Fruit fly (Drosophila melanogaster) whole organism, embryonic: ENCODE measurements around the gene Tm1.

ENCODE experiments used
- CG10366 ChIP-seq: fragments of 200-800 bp; sonication (Bioruptor generic); IDR thresholded peaks from 2 replicates; pipeline ENCODE4 v1.3.6; 2022; ENCODE audit warnings: missing biosample characterization, missing genetic modification characterization
- CG11695 ChIP-seq: fragments of 200-800 bp; sonication (Bioruptor generic); IDR thresholded peaks from 3 replicates; pipeline ENCODE4 v1.3.6; 2022; ENCODE audit warnings: missing biosample characterization, missing genetic modification characterization
- CG12155 ChIP-seq: fragments of 200-800 bp; sonication (Bioruptor generic); optimal IDR thresholded peaks from 3 replicates; lab custom pipeline; 2016; ENCODE audit warnings: missing biosample characterization, missing genetic modification characterization
- CG12236 ChIP-seq: fragments of 200-800 bp; sonication (Bioruptor generic); optimal IDR thresholded peaks from 2 replicates; lab custom pipeline; 2016; ENCODE audit warnings: missing biosample characterization, missing genetic modification characterization
- CG13624 ChIP-seq: fragments of 200-800 bp; sonication (Bioruptor generic); optimal IDR thresholded peaks from 2 replicates; lab custom pipeline; 2016; ENCODE audit warnings: missing biosample characterization, missing genetic modification characterization
- CG14050 ChIP-seq: fragments of 200-800 bp; sonication (Bioruptor generic); IDR thresholded peaks from 3 replicates; pipeline ENCODE4 v1.3.6; 2022; ENCODE audit warnings: missing biosample characterization, missing genetic modification characterization
- CG14860 ChIP-seq: fragments of 200-800 bp; sonication (Bioruptor generic); IDR thresholded peaks from 3 replicates; pipeline ENCODE4 v1.3.6; 2022; ENCODE audit warnings: missing biosample characterization, missing genetic modification characterization; ENCODE audit not compliant: partially characterized antibody
- CG15601 ChIP-seq: fragments of 200-800 bp; sonication (Bioruptor generic); optimal IDR thresholded peaks from 3 replicates; lab custom pipeline; 2019; ENCODE audit warnings: missing biosample characterization, mild to moderate bottlenecking, missing genetic modification characterization, moderate library complexity
- CG18599 ChIP-seq: fragments of 200-800 bp; sonication (Bioruptor generic); optimal IDR thresholded peaks from 3 replicates; lab custom pipeline; 2017; ENCODE audit warnings: missing biosample characterization, missing genetic modification characterization, mild to moderate bottlenecking, moderate library complexity, missing genetic modification reagents
- CG2202 ChIP-seq: fragments of 200-800 bp; sonication (Bioruptor generic); optimal IDR thresholded peaks from 2 replicates; lab custom pipeline; 2018; ENCODE audit warnings: missing biosample characterization, mild to moderate bottlenecking, missing genetic modification characterization
- CG31388 ChIP-seq: fragments of 200-800 bp; sonication (Bioruptor generic); optimal IDR thresholded peaks from 2 replicates; lab custom pipeline; 2016; ENCODE audit warnings: missing biosample characterization, missing genetic modification characterization
- CG31441 ChIP-seq: fragments of 200-800 bp; sonication (Bioruptor generic); IDR thresholded peaks from 2 replicates; pipeline ENCODE4 v1.3.6; 2022; ENCODE audit warnings: missing biosample characterization, missing genetic modification characterization
- CG3726 ChIP-seq: fragments of 200-800 bp; sonication (Bioruptor generic); IDR thresholded peaks from 3 replicates; pipeline ENCODE4, ENCODE4 v1.3.6; 2022; ENCODE audit warnings: missing biosample characterization, missing genetic modification characterization
- CG6175 ChIP-seq: fragments of 200-800 bp; sonication (Bioruptor generic); IDR thresholded peaks from 3 replicates; pipeline ENCODE4 v1.3.6; 2022; ENCODE audit warnings: missing biosample characterization, missing genetic modification characterization
- CG8281 ChIP-seq: fragments of 200-800 bp; sonication (Bioruptor generic); optimal IDR thresholded peaks from 2 replicates; lab custom pipeline; 2018; ENCODE audit warnings: missing biosample characterization, mild to moderate bottlenecking, missing genetic modification characterization, moderate library complexity
- Doc2 ChIP-seq: fragments of 200-800 bp; sonication (Bioruptor generic); IDR thresholded peaks from 2 replicates; pipeline ENCODE4 v1.3.6; 2022; ENCODE audit warnings: missing biosample characterization, missing genetic modification characterization
- Elba2 ChIP-seq: fragments of 200-800 bp; sonication (Bioruptor generic); optimal IDR thresholded peaks from 3 replicates; lab custom pipeline; 2016; ENCODE audit warnings: missing biosample characterization, missing genetic modification characterization
- Meics ChIP-seq: fragments of 200-800 bp; sonication (Bioruptor generic); optimal IDR thresholded peaks from 2 replicates; lab custom pipeline; 2017; ENCODE audit warnings: missing biosample characterization, mild to moderate bottlenecking, missing genetic modification characterization
- Mes4 ChIP-seq: fragments of 200-800 bp; sonication (Bioruptor generic); optimal IDR thresholded peaks from 2 replicates; lab custom pipeline; 2016; ENCODE audit warnings: missing biosample characterization, missing genetic modification characterization
- Oaz ChIP-seq: fragments of 200-800 bp; sonication (Bioruptor generic); IDR thresholded peaks from 2 replicates; pipeline ENCODE4 v1.3.6; 2022; ENCODE audit warnings: missing biosample characterization, missing genetic modification characterization
- Tbp ChIP-seq: fragments of >200 bp; optimal IDR thresholded peaks from 2 replicates; lab custom pipeline; 2018; ENCODE audit warnings: missing biosample characterization, missing genetic modification characterization
- Usf ChIP-seq: fragments of 200-800 bp; sonication (Bioruptor generic); optimal IDR thresholded peaks from 2 replicates; lab custom pipeline; 2017; ENCODE audit warnings: missing genotype, missing biosample characterization, missing genetic modification characterization
- bab2 ChIP-seq: fragments of 200-800 bp; sonication (Bioruptor generic); optimal IDR thresholded peaks from 2 replicates; lab custom pipeline; 2016; ENCODE audit warnings: missing biosample characterization, missing genetic modification characterization
- bbx ChIP-seq: fragments of 200-800 bp; sonication (Bioruptor generic); IDR thresholded peaks from 2 replicates; pipeline ENCODE4 v1.3.6; 2022; ENCODE audit warnings: missing biosample characterization, missing genetic modification characterization; ENCODE audit not compliant: partially characterized antibody
- caup ChIP-seq: fragments of 200-800 bp; sonication (Bioruptor generic); optimal IDR thresholded peaks from 3 replicates; lab custom pipeline; 2017; ENCODE audit warnings: missing biosample characterization, mild to moderate bottlenecking, missing genetic modification characterization, moderate library complexity; ENCODE audit not compliant: severe bottlenecking
- cg ChIP-seq: fragments of 200-800 bp; sonication (Bioruptor generic); optimal IDR thresholded peaks from 3 replicates; lab custom pipeline; 2019; ENCODE audit warnings: missing biosample characterization, mild to moderate bottlenecking, missing genetic modification characterization, moderate library complexity
- ci ChIP-seq: fragments of 200-800 bp; sonication (Bioruptor generic); IDR thresholded peaks from 3 replicates; pipeline ENCODE4 v1.3.6; 2022; ENCODE audit warnings: missing biosample characterization, missing genetic modification characterization
- crp ChIP-seq, 2 experiments: fragments of 200-800 bp; sonication (Bioruptor generic); optimal IDR thresholded peaks; 2 replicates in 1 of 2; 3 replicates in 1 of 2; lab custom pipeline; 2017; ENCODE audit warnings: missing biosample characterization in 2 of 2, missing genetic modification characterization in 2 of 2, mild to moderate bottlenecking in 1 of 2, moderate library complexity in 1 of 2
- ems ChIP-seq: fragments of 200-800 bp; sonication (Bioruptor generic); optimal IDR thresholded peaks from 3 replicates; lab custom pipeline; 2016; ENCODE audit warnings: missing biosample characterization, missing genetic modification characterization
- fd96Cb ChIP-seq: fragments of 200-800 bp; sonication (Bioruptor generic); optimal IDR thresholded peaks from 2 replicates; lab custom pipeline; 2018; ENCODE audit warnings: missing biosample characterization, mild to moderate bottlenecking, missing genetic modification characterization, moderate library complexity
- ftz-f1 ChIP-seq: fragments of 200-800 bp; sonication (Bioruptor generic); optimal IDR thresholded peaks from 2 replicates; lab custom pipeline; 2016; ENCODE audit warnings: missing biosample characterization, missing genetic modification characterization
- gcm2 ChIP-seq: fragments of 200-800 bp; sonication (Bioruptor generic); optimal IDR thresholded peaks from 2 replicates; lab custom pipeline; 2016; ENCODE audit warnings: missing biosample characterization, missing genetic modification characterization
- gfzf ChIP-seq: fragments of 200-800 bp; sonication (Bioruptor generic); optimal IDR thresholded peaks from 2 replicates; lab custom pipeline; 2016; ENCODE audit warnings: missing biosample characterization, mild to moderate bottlenecking, missing genetic modification characterization, moderate library complexity
- h ChIP-seq: fragments of >200 bp; optimal IDR thresholded peaks from 2 replicates; lab custom pipeline; 2017
- inv ChIP-seq: fragments of 200-800 bp; sonication (Bioruptor generic); IDR thresholded peaks from 2 replicates; pipeline ENCODE4 v1.3.6; 2022; ENCODE audit warnings: missing biosample characterization, missing genetic modification characterization; ENCODE audit not compliant: partially characterized antibody
- ken ChIP-seq: fragments of 200-800 bp; sonication (Bioruptor generic); IDR thresholded peaks from 3 replicates; pipeline ENCODE4 v1.3.6; 2022; ENCODE audit warnings: missing biosample characterization, missing genetic modification characterization
- mam ChIP-seq: fragments of 200-800 bp; sonication (Bioruptor generic); optimal IDR thresholded peaks from 3 replicates; lab custom pipeline; 2016; ENCODE audit warnings: missing biosample characterization, missing genetic modification characterization
- nau ChIP-seq: fragments of 200-800 bp; sonication (Bioruptor generic); optimal IDR thresholded peaks from 3 replicates; lab custom pipeline; 2017; ENCODE audit warnings: missing biosample characterization, mild to moderate bottlenecking, missing genetic modification characterization, missing genetic modification reagents
- pan ChIP-seq, 4 experiments: fragments of >200 bp in 3 of 4; fragments of 200-800 bp in 1 of 4; sonication (Bioruptor generic) in 1 of 4; optimal IDR thresholded peaks in 3 of 4; IDR thresholded peaks in 1 of 4; 2 replicates each; pipeline versions ENCODE4 v1.3.6 to Lab custom; 2017 to 2022; ENCODE audit warnings: missing biosample characterization in 2 of 4, missing genetic modification characterization in 2 of 4, mixed read lengths in 1 of 4
- repo ChIP-seq: fragments of 200-800 bp; sonication (Bioruptor generic); optimal IDR thresholded peaks from 2 replicates; lab custom pipeline; 2016; ENCODE audit warnings: missing biosample characterization, missing genetic modification characterization
- sc ChIP-seq, 3 experiments: fragments of >200 bp in 2 of 3; fragments of 200-800 bp in 1 of 3; sonication (Bioruptor generic) in 1 of 3; optimal IDR thresholded peaks; 2 replicates in 2 of 3; 3 replicates in 1 of 3; lab custom pipeline; 2017; ENCODE audit warnings: mild to moderate bottlenecking in 1 of 3, missing biosample characterization in 1 of 3, missing genetic modification characterization in 1 of 3, missing genetic modification reagents in 1 of 3
- schlank ChIP-seq: fragments of 200-800 bp; sonication (Bioruptor generic); optimal IDR thresholded peaks from 2 replicates; lab custom pipeline; 2018; ENCODE audit warnings: missing biosample characterization, mild to moderate bottlenecking, missing genetic modification characterization
- sens ChIP-seq: fragments of 200-800 bp; sonication (Bioruptor generic); peaks from one replicate; lab custom pipeline; 2016; ENCODE audit warnings: missing biosample characterization, missing genetic modification characterization
- sens-2 ChIP-seq: fragments of 200-800 bp; sonication (Bioruptor generic); IDR thresholded peaks from 2 replicates; pipeline ENCODE4 v1.3.6; 2022; ENCODE audit warnings: missing biosample characterization, missing genetic modification characterization
- seq ChIP-seq: fragments of 200-800 bp; sonication (Bioruptor generic); IDR thresholded peaks from 2 replicates; pipeline ENCODE4 v1.3.6; 2022; ENCODE audit warnings: missing biosample characterization, missing genetic modification characterization
- shn ChIP-seq: fragments of 200-800 bp; sonication (Bioruptor generic); optimal IDR thresholded peaks from 3 replicates; lab custom pipeline; 2016; ENCODE audit warnings: missing biosample characterization, missing genetic modification characterization
- stc ChIP-seq: fragments of 200-800 bp; sonication (Bioruptor generic); IDR thresholded peaks from 2 replicates; pipeline ENCODE4 v1.3.6; 2022; ENCODE audit warnings: missing biosample characterization, missing genetic modification characterization
- tap ChIP-seq: fragments of 200-800 bp; optimal IDR thresholded peaks from 3 replicates; lab custom pipeline; 2019; ENCODE audit warnings: missing biosample characterization, mild to moderate bottlenecking, missing genetic modification characterization, moderate library complexity
- zfh1 ChIP-seq: fragments of 200-800 bp; sonication (Bioruptor generic); IDR thresholded peaks from 3 replicates; pipeline ENCODE4 v1.3.6; 2022; ENCODE audit warnings: missing biosample characterization, missing genetic modification characterization

Tm1 gene

DNA sequence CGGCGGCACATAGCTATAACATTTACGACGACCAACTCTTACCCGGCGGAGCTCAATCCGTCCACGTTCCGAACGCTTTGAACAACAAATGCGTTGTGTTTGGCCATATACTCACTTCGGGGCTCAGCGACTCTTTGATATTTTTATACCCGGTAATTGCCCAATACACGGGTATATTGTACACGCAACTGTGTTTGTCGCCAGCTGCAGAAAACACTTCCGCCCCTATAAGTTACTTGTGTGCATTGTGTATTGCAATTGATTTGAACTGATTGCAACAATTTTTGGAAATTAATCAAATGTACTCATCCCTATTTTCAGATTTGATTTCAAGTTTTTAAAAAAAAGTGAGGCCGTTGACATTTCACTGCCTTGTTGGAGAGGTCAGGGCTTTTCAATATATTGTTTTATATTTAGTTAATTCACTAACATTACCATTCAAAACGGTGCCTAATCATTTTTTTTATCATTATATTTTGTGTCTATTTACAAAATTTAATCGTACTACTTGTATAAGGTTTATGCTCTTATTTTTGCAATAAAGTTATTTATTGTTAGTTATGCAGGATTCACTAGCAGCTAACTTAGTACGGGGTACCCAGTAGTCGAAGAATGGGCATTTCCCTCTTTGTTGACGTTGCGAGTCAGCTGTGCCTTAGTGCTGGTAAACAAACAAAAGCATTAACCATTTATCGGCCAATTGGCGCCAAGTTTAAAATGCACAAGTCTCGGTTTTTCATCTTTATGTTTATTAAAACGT lies 65.1 kb downstream of the Tm1 start, which contains the start of gene Nagk (continued):
- no peak for TF ChIP-seq inv (GFP tag; lab: Robert Waterston, UW)
- TF ChIP-seq cg (GFP tag; lab: Kevin White, UChicago) = no peak
- peak in 1 of 2 experiments; percentile 27 for TF ChIP-seq pan (optimal IDR thresholded peaks at IDR 0.05; lab: Kevin White, UChicago)
- peak in 1 of 2 experiments; percentile 55 for TF ChIP-seq pan (GFP tag; optimal IDR thresholded peaks at IDR 0.05 in 1 of 2, IDR thresholded peaks at IDR 0.05 in 1 of 2)
- TF ChIP-seq seq = no peak
- TF ChIP-seq bab2 (GFP tag; lab: Kevin White, UChicago) = peak; percentile 44
- TF ChIP-seq Elba2 (GFP tag; lab: Kevin White, UChicago) = peak; percentile 10
- TF ChIP-seq ci (GFP tag; lab: Robert Waterston, UW) = peak; percentile 71
- peak; percentile 31 for TF ChIP-seq Mes4
- peak; percentile 1 to 85 for TF ChIP-seq crp (GFP tag; optimal IDR thresholded peaks at IDR 0.05; lab: Kevin White, UChicago)
- no peak for TF ChIP-seq tap (tag; lab: Kevin White, UChicago)
- no peak for TF ChIP-seq sens-2 (GFP tag; lab: Robert Waterston, UW)
- TF ChIP-seq CG8281 (tag; lab: Kevin White, UChicago) = peak; percentile 1
- peak; percentile 27 for TF ChIP-seq CG2202 (tag; lab: Kevin White, UChicago)
- peak; percentile 39 for TF ChIP-seq shn (GFP tag; lab: Kevin White, UChicago)
- no peak for TF ChIP-seq gfzf (GFP tag; lab: Kevin White, UChicago)
- TF ChIP-seq repo = no peak
- TF ChIP-seq CG14050 (GFP tag; lab: Robert Waterston, UW) = no peak
- peak; percentile 45 for TF ChIP-seq bbx
- TF ChIP-seq h (lab: Kevin White, UChicago) = no peak
- peak; percentile 34 for TF ChIP-seq caup
- no peak for TF ChIP-seq Doc2 (GFP tag; lab: Robert Waterston, UW)
- 0 out of 2 replicates have a peak, but pooled peaks have one; percentile 6 for TF ChIP-seq stc (GFP tag; lab: Robert Waterston, UW)
- TF ChIP-seq mam (GFP tag; lab: Kevin White, UChicago) = peak; percentile 40
- TF ChIP-seq CG6175 (GFP tag; lab: Robert Waterston, UW) = no peak
- peak; percentile 14 for TF ChIP-seq CG15601 (tag; lab: Kevin White, UChicago)
- no peak for TF ChIP-seq schlank (tag; lab: Kevin White, UChicago)
- TF ChIP-seq CG31441 = peak; percentile 70
- peak; percentile 34 for TF ChIP-seq ftz-f1 (GFP tag; lab: Kevin White, UChicago)
- TF ChIP-seq ems (GFP tag; lab: Kevin White, UChicago) = peak; percentile 43
- TF ChIP-seq CG3726 (GFP tag; lab: Robert Waterston, UW) = no peak
- TF ChIP-seq Usf = peak; percentile 31
- peak; percentile 67 for TF ChIP-seq CG13624 (GFP tag; lab: Kevin White, UChicago)
- no peak for TF ChIP-seq nau (GFP tag; lab: Kevin White, UChicago)
- TF ChIP-seq CG12155 (GFP tag; lab: Kevin White, UChicago) = peak; percentile 43
- TF ChIP-seq Meics (GFP tag; lab: Kevin White, UChicago) = peak; percentile 81
- peak; percentile 30; the same call in 2 of the 3 replicates for TF ChIP-seq zfh1 (GFP tag; lab: Robert Waterston, UW)
- TF ChIP-seq CG11695 = peak; percentile 19; the same call in 1 of the 3 replicates
- no peak for TF ChIP-seq CG12236 (GFP tag; lab: Kevin White, UChicago)
- peak; percentile 41 for TF ChIP-seq fd96Cb (tag; lab: Kevin White, UChicago)
- peak; percentile 48; the same call in 1 of the 3 replicates for TF ChIP-seq ken (GFP tag; lab: Robert Waterston, UW)
- peak; percentile 29; the same call in 1 of the 2 replicates for TF ChIP-seq CG10366
- peak; percentile 95 for TF ChIP-seq sens (GFP tag; lab: Kevin White, UChicago)
- peak; percentile 65 for TF ChIP-seq CG18599 (GFP tag; lab: Kevin White, UChicago)
- TF ChIP-seq gcm2 (GFP tag; lab: Kevin White, UChicago) = peak; percentile 57
- no peak for TF ChIP-seq sc (optimal IDR thresholded peaks at IDR 0.05; lab: Kevin White, UChicago)
- no peak for TF ChIP-seq sc (GFP tag; optimal IDR thresholded peaks at IDR 0.05; lab: Kevin White, UChicago)
- TF ChIP-seq Tbp (GFP tag; lab: Kevin White, UChicago) = no peak
- no peak for TF ChIP-seq Oaz (GFP tag; lab: Robert Waterston, UW)
- TF ChIP-seq CG14860 (GFP tag; lab: Robert Waterston, UW) = no peak
- TF ChIP-seq CG31388 (GFP tag; lab: Kevin White, UChicago) = peak; percentile 57
